Fruit fly (Drosophila melanogaster) whole organism, embryonic: Measurements from ENCODE around the gene Hel25E.

Experiments
- Atf6 ChIP-seq: fragments of 200-800 bp; sonication (Bioruptor generic); IDR thresholded peaks from 2 replicates; pipeline ENCODE4 v1.3.6; 2022; ENCODE audit warnings: missing biosample characterization, missing genetic modification characterization
- CG11560 ChIP-seq: fragments of 200-800 bp; sonication (Bioruptor generic); IDR thresholded peaks from 3 replicates; pipeline ENCODE4 v1.3.6; 2022; ENCODE audit warnings: missing biosample characterization, missing genetic modification characterization
- CG11695 ChIP-seq: fragments of 200-800 bp; sonication (Bioruptor generic); IDR thresholded peaks from 3 replicates; pipeline ENCODE4 v1.3.6; 2022; ENCODE audit warnings: missing biosample characterization, missing genetic modification characterization
- CG15696 ChIP-seq: fragments of 200-800 bp; sonication (Bioruptor generic); optimal IDR thresholded peaks from 2 replicates; lab custom pipeline; 2019; ENCODE audit warnings: missing biosample characterization, mild to moderate bottlenecking, missing genetic modification characterization, moderate library complexity
- CG1602 ChIP-seq: fragments of 200-800 bp; sonication (Bioruptor generic); optimal IDR thresholded peaks from 3 replicates; lab custom pipeline; 2016; ENCODE audit warnings: missing biosample characterization, missing genetic modification characterization
- CG1603 ChIP-seq: fragments of 200-800 bp; sonication (Bioruptor generic); optimal IDR thresholded peaks from 2 replicates; lab custom pipeline; 2019; ENCODE audit warnings: missing biosample characterization, mild to moderate bottlenecking, missing genetic modification characterization, moderate library complexity
- CG17328 ChIP-seq: fragments of 200-800 bp; sonication (Bioruptor generic); IDR thresholded peaks from 2 replicates; pipeline ENCODE4 v1.3.6; 2022; ENCODE audit warnings: missing biosample characterization, missing genetic modification characterization
- CG18599 ChIP-seq: fragments of 200-800 bp; sonication (Bioruptor generic); optimal IDR thresholded peaks from 3 replicates; lab custom pipeline; 2017; ENCODE audit warnings: missing biosample characterization, missing genetic modification characterization, mild to moderate bottlenecking, moderate library complexity, missing genetic modification reagents
- CG2129 ChIP-seq: fragments of 200-800 bp; sonication (Bioruptor generic); IDR thresholded peaks from 2 replicates; pipeline ENCODE4 v1.3.6; 2022; ENCODE audit warnings: missing biosample characterization, missing genetic modification characterization; ENCODE audit not compliant: partially characterized antibody
- CG2889 ChIP-seq: fragments of 200-800 bp; sonication (Bioruptor generic); IDR thresholded peaks from 3 replicates; pipeline ENCODE4 v1.3.6; 2022; ENCODE audit warnings: missing biosample characterization, missing genetic modification characterization
- CG34224 ChIP-seq: fragments of 200-800 bp; sonication (Bioruptor generic); IDR thresholded peaks from 3 replicates; pipeline ENCODE4 v1.3.6; 2022; ENCODE audit warnings: missing biosample characterization, missing genetic modification characterization; ENCODE audit not compliant: partially characterized antibody
- CG3726 ChIP-seq: fragments of 200-800 bp; sonication (Bioruptor generic); IDR thresholded peaks from 3 replicates; pipeline ENCODE4, ENCODE4 v1.3.6; 2022; ENCODE audit warnings: missing biosample characterization, missing genetic modification characterization
- CG3838 ChIP-seq: fragments of 200-800 bp; sonication (Bioruptor generic); optimal IDR thresholded peaks from 3 replicates; lab custom pipeline; 2016; ENCODE audit warnings: missing biosample characterization, missing genetic modification characterization
- CG43689 ChIP-seq: fragments of 200-800 bp; sonication (Bioruptor generic); IDR thresholded peaks from 2 replicates; pipeline ENCODE4 v1.3.6; 2022; ENCODE audit warnings: missing biosample characterization, missing genetic modification characterization
- CG4617 ChIP-seq: fragments of 200-800 bp; sonication (Bioruptor generic); optimal IDR thresholded peaks from 3 replicates; lab custom pipeline; 2016; ENCODE audit warnings: missing biosample characterization, missing genetic modification characterization, borderline replicate concordance
- CG4820 ChIP-seq: fragments of 200-800 bp; sonication (Bioruptor generic); optimal IDR thresholded peaks from 3 replicates; lab custom pipeline; 2016; ENCODE audit warnings: missing biosample characterization, missing genetic modification characterization
- CG5180 ChIP-seq: fragments of 200-800 bp; sonication (Bioruptor generic); optimal IDR thresholded peaks from 3 replicates; lab custom pipeline; 2017; ENCODE audit warnings: missing biosample characterization, missing genetic modification characterization, mild to moderate bottlenecking, moderate library complexity, missing genetic modification reagents
- CG6654 ChIP-seq: fragments of 200-800 bp; sonication (Bioruptor generic); optimal IDR thresholded peaks from 2 replicates; lab custom pipeline; 2017; ENCODE audit warnings: missing biosample characterization, mild to moderate bottlenecking, missing genetic modification characterization
- CG8089 ChIP-seq: fragments of 200-800 bp; sonication (Bioruptor generic); optimal IDR thresholded peaks from 3 replicates; lab custom pipeline; 2016; ENCODE audit warnings: missing biosample characterization, missing genetic modification characterization
- CG8944 ChIP-seq: fragments of 200-800 bp; sonication (Bioruptor generic); optimal IDR thresholded peaks from 3 replicates; lab custom pipeline; 2016; ENCODE audit warnings: missing biosample characterization, missing genetic modification characterization
- CkIIα-i1 ChIP-seq: fragments of 200-800 bp; sonication (Bioruptor generic); IDR thresholded peaks from 2 replicates; pipeline ENCODE4 v1.3.6; 2022; ENCODE audit warnings: missing biosample characterization, missing genetic modification characterization
- Dll ChIP-seq: fragments of 200-800 bp; sonication (Bioruptor generic); IDR thresholded peaks from 4 replicates; pipeline ENCODE4 v1.3.6; 2022; ENCODE audit warnings: missing biosample characterization, missing genetic modification characterization; ENCODE audit not compliant: partially characterized antibody
- Doc2 ChIP-seq: fragments of 200-800 bp; sonication (Bioruptor generic); IDR thresholded peaks from 2 replicates; pipeline ENCODE4 v1.3.6; 2022; ENCODE audit warnings: missing biosample characterization, missing genetic modification characterization
- E2f2 ChIP-seq: fragments of 200-800 bp; sonication (Bioruptor generic); IDR thresholded peaks from 2 replicates; pipeline ENCODE4 v1.3.6; 2022; ENCODE audit warnings: missing biosample characterization, missing genetic modification characterization
- ERR ChIP-seq: fragments of 200-800 bp; sonication (Bioruptor generic); optimal IDR thresholded peaks from 2 replicates; lab custom pipeline; 2016; ENCODE audit warnings: missing biosample characterization, missing genetic modification characterization
- Hr39 ChIP-seq: fragments of >200 bp; optimal IDR thresholded peaks from 2 replicates; lab custom pipeline; 2017
- Hr78 ChIP-seq, 2 experiments: fragments of 200-800 bp in 1 of 2; fragments of >200 bp in 1 of 2; sonication (Bioruptor generic) in 1 of 2; optimal IDR thresholded peaks; 2 replicates each; lab custom pipeline; 2017 to 2019; ENCODE audit warnings: missing biosample characterization in 2 of 2, missing genetic modification characterization in 2 of 2, mild to moderate bottlenecking in 1 of 2, moderate library complexity in 1 of 2
- Sin3A ChIP-seq: fragments of >200 bp; optimal IDR thresholded peaks from 2 replicates; lab custom pipeline; 2018
- Ssrp ChIP-seq: fragments of 200-800 bp; sonication (Bioruptor generic); optimal IDR thresholded peaks from 2 replicates; lab custom pipeline; 2018; ENCODE audit warnings: missing biosample characterization, mild to moderate bottlenecking, missing genetic modification characterization, moderate library complexity
- Taf1 ChIP-seq: fragments of 200-800 bp; sonication (Bioruptor generic); IDR thresholded peaks from 2 replicates; pipeline ENCODE4 v1.3.6; 2022; ENCODE audit warnings: missing biosample characterization, missing genetic modification characterization
- Trl ChIP-seq, 3 experiments: fragments of >200 bp in 2 of 3; fragments of 200-800 bp in 1 of 3; sonication (Bioruptor generic) in 1 of 3; optimal IDR thresholded peaks; 2 replicates in 1 of 3; 3 replicates in 2 of 3; lab custom pipeline; 2016 to 2017; ENCODE audit warnings: missing biosample characterization in 1 of 3, missing genetic modification characterization in 1 of 3
- YL-1 ChIP-seq: fragments of 200-800 bp; sonication (Bioruptor generic); optimal IDR thresholded peaks from 3 replicates; lab custom pipeline; 2017; ENCODE audit warnings: missing biosample characterization, mild to moderate bottlenecking, missing genetic modification characterization
- aop ChIP-seq: fragments of 200-800 bp; sonication (Bioruptor generic); IDR thresholded peaks from 2 replicates; pipeline ENCODE4 v1.3.6; 2022; ENCODE audit warnings: missing biosample characterization, missing genetic modification characterization
- bcd ChIP-seq: fragments of 200-800 bp; sonication (Bioruptor generic); optimal IDR thresholded peaks from 2 replicates; lab custom pipeline; 2017; ENCODE audit warnings: missing biosample characterization, mild to moderate bottlenecking, missing genetic modification characterization
- chif ChIP-seq, 2 experiments: fragments of 200-800 bp; sonication (Bioruptor generic); optimal IDR thresholded peaks; 3 replicates each; lab custom pipeline; 2016; ENCODE audit warnings: missing biosample characterization in 2 of 2, missing genetic modification characterization in 2 of 2
- dan ChIP-seq: fragments of 200-800 bp; sonication (Bioruptor generic); IDR thresholded peaks from 2 replicates; pipeline ENCODE4 v1.3.6; 2022; ENCODE audit warnings: missing biosample characterization, missing genetic modification characterization
- dati ChIP-seq: fragments of 200-800 bp; sonication (Bioruptor generic); IDR thresholded peaks from 2 replicates; pipeline ENCODE4 v1.3.6; 2022; ENCODE audit warnings: missing biosample characterization, missing genetic modification characterization
- dysf ChIP-seq: fragments of 200-800 bp; sonication (Bioruptor generic); IDR thresholded peaks from 3 replicates; pipeline ENCODE4 v1.3.6; 2022; ENCODE audit warnings: missing biosample characterization, missing genetic modification characterization
- ftz-f1 ChIP-seq: fragments of 200-800 bp; sonication (Bioruptor generic); optimal IDR thresholded peaks from 2 replicates; lab custom pipeline; 2016; ENCODE audit warnings: missing biosample characterization, missing genetic modification characterization
- gcm2 ChIP-seq: fragments of 200-800 bp; sonication (Bioruptor generic); optimal IDR thresholded peaks from 2 replicates; lab custom pipeline; 2016; ENCODE audit warnings: missing biosample characterization, missing genetic modification characterization
- hth ChIP-seq: fragments of >200 bp; optimal IDR thresholded peaks from 2 replicates; lab custom pipeline; 2017; ENCODE audit warnings: inconsistent platforms
- ken ChIP-seq: fragments of 200-800 bp; sonication (Bioruptor generic); IDR thresholded peaks from 3 replicates; pipeline ENCODE4 v1.3.6; 2022; ENCODE audit warnings: missing biosample characterization, missing genetic modification characterization
- lilli ChIP-seq: fragments of 200-800 bp; sonication (Bioruptor generic); optimal IDR thresholded peaks from 3 replicates; lab custom pipeline; 2016; ENCODE audit warnings: missing biosample characterization, missing genetic modification characterization
- lmd ChIP-seq: fragments of 200-800 bp; sonication (Bioruptor generic); IDR thresholded peaks from 2 replicates; pipeline ENCODE4 v1.3.6; 2022; ENCODE audit warnings: missing biosample characterization, missing genetic modification characterization
- mirr ChIP-seq: fragments of 200-800 bp; sonication (Bioruptor generic); optimal IDR thresholded peaks from 3 replicates; lab custom pipeline; 2018; ENCODE audit warnings: missing biosample characterization, mild to moderate bottlenecking, missing genetic modification characterization
- nmo ChIP-seq: fragments of 200-800 bp; sonication (Bioruptor generic); optimal IDR thresholded peaks from 2 replicates; lab custom pipeline; 2018; ENCODE audit warnings: missing biosample characterization, mild to moderate bottlenecking, missing genetic modification characterization, moderate library complexity
- pros ChIP-seq: fragments of 200-800 bp; sonication (Bioruptor generic); optimal IDR thresholded peaks from 3 replicates; lab custom pipeline; 2019; ENCODE audit warnings: missing biosample characterization, mild to moderate bottlenecking, missing genetic modification characterization, moderate library complexity
- psq ChIP-seq: fragments of 200-800 bp; sonication (Bioruptor generic); optimal IDR thresholded peaks from 2 replicates; lab custom pipeline; 2017; ENCODE audit warnings: missing biosample characterization, missing genetic modification characterization
- sc ChIP-seq, 3 experiments: fragments of >200 bp in 2 of 3; fragments of 200-800 bp in 1 of 3; sonication (Bioruptor generic) in 1 of 3; optimal IDR thresholded peaks; 2 replicates in 2 of 3; 3 replicates in 1 of 3; lab custom pipeline; 2017; ENCODE audit warnings: mild to moderate bottlenecking in 1 of 3, missing biosample characterization in 1 of 3, missing genetic modification characterization in 1 of 3, missing genetic modification reagents in 1 of 3
- slbo ChIP-seq: fragments of 200-800 bp; sonication (Bioruptor generic); IDR thresholded peaks from 2 replicates; pipeline ENCODE4 v1.3.6; 2022; ENCODE audit warnings: missing biosample characterization, missing genetic modification characterization

The Hel25E gene

dm6 chr2L:5496468-5497093 is 45.5 kb downstream of the Hel25E start (continued):
- TF ChIP-seq lmd (peak; percentile 52), Taf1 (GFP tag; lab: Robert Waterston, UW) (0 out of 2 replicates have a peak, but pooled peaks have one; percentile 11), dan (GFP tag; lab: Robert Waterston, UW) (no peak), E2f2 (GFP tag; lab: Robert Waterston, UW) (no peak), CG1602 (GFP tag; lab: Kevin White, UChicago) (peak; percentile 34), CG3838 (GFP tag; lab: Kevin White, UChicago) (no peak), CG34224 (no peak), bcd (GFP tag; lab: Kevin White, UChicago) (peak; percentile 35), gcm2 (no peak), CG18599 (GFP tag; lab: Kevin White, UChicago) (peak; percentile 49), Sin3A (lab: Kevin White, UChicago) (no peak), CG5180 (GFP tag; lab: Kevin White, UChicago) (peak; percentile 23), CG3726 (GFP tag; lab: Robert Waterston, UW) (no peak), ERR (no peak), CkIIα-i1 (GFP tag; lab: Robert Waterston, UW) (no peak), ken (peak; percentile 69), ftz-f1 (no peak), CG4820 (GFP tag; lab: Kevin White, UChicago) (peak; percentile 51), CG15696 (tag; lab: Kevin White, UChicago) (peak; percentile 22), sc (optimal IDR thresholded peaks at IDR 0.05; lab: Kevin White, UChicago) (no peak), sc (GFP tag; optimal IDR thresholded peaks at IDR 0.05; lab: Kevin White, UChicago) (peak; percentile 46), CG2129 (no peak), CG2889 (GFP tag; lab: Robert Waterston, UW) (no peak), mirr (no peak), dysf (peak; percentile 64), CG1603 (tag; lab: Kevin White, UChicago) (peak; percentile 73), YL-1 (no peak), slbo (peak; percentile 56; the same call in 1 of the 2 replicates), CG8089 (GFP tag; lab: Kevin White, UChicago) (no peak), Dll (GFP tag; lab: Robert Waterston, UW) (no peak), psq (GFP tag; lab: Kevin White, UChicago) (no peak), lilli (GFP tag; lab: Kevin White, UChicago) (peak; percentile 55), aop (GFP tag; lab: Robert Waterston, UW) (no peak), Trl (optimal IDR thresholded peaks at IDR 0.05; lab: Kevin White, UChicago) (no peak), Trl (GFP tag; optimal IDR thresholded peaks at IDR 0.05; lab: Kevin White, UChicago) (peak; percentile 53), Atf6 (GFP tag; lab: Robert Waterston, UW) (peak; percentile 61; the same call in 1 of the 2 replicates), pros (GFP tag; lab: Kevin White, UChicago) (no peak), nmo (GFP tag; lab: Kevin White, UChicago) (peak; percentile 70), CG11695 (GFP tag; lab: Robert Waterston, UW) (0 out of 3 replicates have a peak, but pooled peaks have one; percentile 51), Hr39 (lab: Kevin White, UChicago) (no peak), chif (GFP tag; optimal IDR thresholded peaks at IDR 0.05; lab: Kevin White, UChicago) (peak; percentile 30 to 73), Doc2 (GFP tag; lab: Robert Waterston, UW) (no peak), Ssrp (tag; lab: Kevin White, UChicago) (peak; percentile 58), CG43689 (no peak), CG4617 (GFP tag; lab: Kevin White, UChicago) (no peak), CG6654 (GFP tag; lab: Kevin White, UChicago) (no peak), CG11560 (tag; lab: Robert Waterston, UW) (no peak), CG17328 (peak; percentile 73), CG8944 (peak; percentile 11), dati (no peak), Hr78 (GFP tag; optimal IDR thresholded peaks at IDR 0.05; lab: Kevin White, UChicago) (no peak), hth (lab: Kevin White, UChicago) (no peak)
